Worm (Caenorhabditis elegans) whole organism, late embryonic: Measurements from ENCODE around the gene F29B9.5.
A peak's percentile ranks its signal among the peaks of the same experiment; 100 is the strongest.

Experiments
- C08G9.2 ChIP-seq: sonication (generic microtip); optimal IDR thresholded peaks from 2 replicates; lab custom pipeline; 2016; ENCODE audit warnings: mild to moderate bottlenecking, missing genetic modification characterization, moderate library complexity, missing compliant biosample characterization
- C38D4.7 ChIP-seq: fragments of 200-800 bp; sonication (Bioruptor generic); optimal IDR thresholded peaks from 2 replicates; lab custom pipeline; 2018; ENCODE audit warnings: mild to moderate bottlenecking, missing genetic modification characterization, moderate library complexity, missing compliant biosample characterization
- F13H6.1 ChIP-seq: sonication (generic microtip); optimal IDR thresholded peaks from 2 replicates; lab custom pipeline; 2016; ENCODE audit warnings: missing genetic modification characterization, missing compliant biosample characterization
- K02D7.2 ChIP-seq: sonication (generic microtip); optimal IDR thresholded peaks from 2 replicates; lab custom pipeline; 2017; ENCODE audit warnings: mild to moderate bottlenecking, missing genetic modification characterization, missing compliant biosample characterization
- K09A11.1 ChIP-seq: sonication (generic microtip); optimal IDR thresholded peaks from 2 replicates; lab custom pipeline; 2017; ENCODE audit warnings: antibody characterized with exemption, mild to moderate bottlenecking, missing genetic modification characterization, missing compliant biosample characterization; ENCODE audit not compliant: insufficient read depth
- Y22D7AL.16 ChIP-seq: sonication (generic microtip); optimal IDR thresholded peaks from 2 replicates; lab custom pipeline; 2016; ENCODE audit warnings: missing genetic modification characterization, missing compliant biosample characterization
- ahr-1 ChIP-seq: sonication (generic microtip); optimal IDR thresholded peaks from 2 replicates; lab custom pipeline; 2016; ENCODE audit warnings: missing genetic modification characterization, missing compliant biosample characterization
- ama-1 ChIP-seq: fragments of 150-350 bp; optimal IDR thresholded peaks from 2 replicates; lab custom pipeline; 2014
- ceh-14 ChIP-seq: sonication (generic microtip); optimal IDR thresholded peaks from 2 replicates; lab custom pipeline; 2016; ENCODE audit warnings: missing genotype, missing genetic modification characterization, missing compliant biosample characterization
- ceh-18 ChIP-seq: sonication (generic microtip); optimal IDR thresholded peaks from 2 replicates; lab custom pipeline; 2016; ENCODE audit warnings: missing genetic modification characterization, missing compliant biosample characterization
- ceh-19 ChIP-seq: fragments of 200-800 bp; sonication (Bioruptor generic); optimal IDR thresholded peaks from 2 replicates; lab custom pipeline; 2018; ENCODE audit warnings: mild to moderate bottlenecking, missing genetic modification characterization, missing compliant biosample characterization
- ceh-2 ChIP-seq: sonication (generic microtip); optimal IDR thresholded peaks from 2 replicates; lab custom pipeline; 2016; ENCODE audit warnings: missing genotype, missing genetic modification characterization, missing compliant biosample characterization
- ceh-22 ChIP-seq: sonication (generic microtip); optimal IDR thresholded peaks from 2 replicates; lab custom pipeline; 2017; ENCODE audit warnings: missing biosample characterization, missing genetic modification characterization
- ceh-24 ChIP-seq: sonication (generic microtip); optimal IDR thresholded peaks from 2 replicates; lab custom pipeline; 2016; ENCODE audit warnings: mild to moderate bottlenecking, missing genetic modification characterization, missing compliant biosample characterization
- ceh-30 ChIP-seq: fragments of 150-350 bp; optimal IDR thresholded peaks from 2 replicates; lab custom pipeline; 2014; ENCODE audit warnings: missing biosample characterization, missing genetic modification characterization
- ceh-45 ChIP-seq: fragments of 200-800 bp; sonication (Bioruptor generic); IDR thresholded peaks from 2 replicates; pipeline ENCODE4 v1.3.6; 2022; ENCODE audit warnings: missing genetic modification reagents, missing genetic modification characterization, missing compliant biosample characterization
- ceh-9 ChIP-seq: sonication (generic microtip); optimal IDR thresholded peaks from 2 replicates; lab custom pipeline; 2016; ENCODE audit warnings: mild to moderate bottlenecking, missing genetic modification characterization, inconsistent platforms, missing compliant biosample characterization
- che-1 ChIP-seq: sonication (generic microtip); optimal IDR thresholded peaks from 2 replicates; lab custom pipeline; 2016; ENCODE audit warnings: mild to moderate bottlenecking, missing genetic modification characterization, missing compliant biosample characterization
- dmd-4 ChIP-seq: sonication (generic microtip); optimal IDR thresholded peaks from 2 replicates; lab custom pipeline; 2016; ENCODE audit warnings: borderline replicate concordance, missing genetic modification characterization, missing compliant biosample characterization
- elt-2 ChIP-seq: sonication (generic microtip); optimal IDR thresholded peaks from 2 replicates; lab custom pipeline; 2016; ENCODE audit warnings: missing genetic modification reagents, missing genetic modification characterization, missing compliant biosample characterization
- elt-4 ChIP-seq: sonication (generic microtip); optimal IDR thresholded peaks from 2 replicates; lab custom pipeline; 2016; ENCODE audit warnings: missing genetic modification characterization, missing compliant biosample characterization
- ets-4 ChIP-seq: sonication (generic microtip); optimal IDR thresholded peaks from 2 replicates; lab custom pipeline; 2016; ENCODE audit warnings: missing genetic modification characterization, missing compliant biosample characterization
- eyg-1 ChIP-seq: sonication (generic microtip); optimal IDR thresholded peaks from 2 replicates; lab custom pipeline; 2016; ENCODE audit warnings: missing genotype, missing genetic modification characterization, missing compliant biosample characterization
- fax-1 ChIP-seq: sonication (generic microtip); optimal IDR thresholded peaks from 2 replicates; lab custom pipeline; 2016; ENCODE audit warnings: missing genotype, missing genetic modification characterization, missing compliant biosample characterization
- fkh-6 ChIP-seq: sonication (generic microtip); optimal IDR thresholded peaks from 2 replicates; lab custom pipeline; 2016; ENCODE audit warnings: missing genetic modification characterization, missing compliant biosample characterization
- gmeb-2 ChIP-seq: sonication (generic microtip); optimal IDR thresholded peaks from 2 replicates; lab custom pipeline; 2016; ENCODE audit warnings: missing genetic modification characterization, inconsistent platforms, missing compliant biosample characterization
- hlh-30 ChIP-seq: sonication (generic microtip); optimal IDR thresholded peaks from 2 replicates; lab custom pipeline; 2017; ENCODE audit warnings: antibody characterized with exemption, missing genetic modification characterization, missing compliant biosample characterization; ENCODE audit not compliant: insufficient read depth
- hlh-6 ChIP-seq: sonication (generic microtip); optimal IDR thresholded peaks from 2 replicates; lab custom pipeline; 2016; ENCODE audit warnings: missing genotype, missing genetic modification characterization, missing compliant biosample characterization
- hlh-8 ChIP-seq: sonication (generic microtip); optimal IDR thresholded peaks from 2 replicates; lab custom pipeline; 2016; ENCODE audit warnings: missing genotype, missing genetic modification characterization, missing compliant biosample characterization
- lim-6 ChIP-seq: sonication (generic microtip); optimal IDR thresholded peaks from 2 replicates; lab custom pipeline; 2016; ENCODE audit warnings: missing genetic modification characterization, missing compliant biosample characterization
- lin-11 ChIP-seq: fragments of 200-800 bp; sonication (Bioruptor generic); optimal IDR thresholded peaks from 2 replicates; lab custom pipeline; 2018; ENCODE audit warnings: mild to moderate bottlenecking, missing genetic modification characterization, missing compliant biosample characterization
- mec-3 ChIP-seq: sonication (generic microtip); optimal IDR thresholded peaks from 2 replicates; lab custom pipeline; 2016; ENCODE audit warnings: borderline replicate concordance, missing genetic modification characterization, missing compliant biosample characterization
- nfya-1 ChIP-seq: sonication (generic microtip); optimal IDR thresholded peaks from 2 replicates; lab custom pipeline; 2017; ENCODE audit warnings: missing genetic modification characterization, mild to moderate bottlenecking, missing compliant biosample characterization, antibody characterized with exemption, moderate library complexity
- nhr-232 ChIP-seq: sonication (generic microtip); optimal IDR thresholded peaks from 2 replicates; lab custom pipeline; 2016; ENCODE audit warnings: missing genetic modification characterization, missing compliant biosample characterization
- npax-4 ChIP-seq: sonication (generic microtip); optimal IDR thresholded peaks from 2 replicates; lab custom pipeline; 2016; ENCODE audit warnings: missing genetic modification characterization, missing compliant biosample characterization
- pat-9 ChIP-seq: fragments of 200-800 bp; sonication (Bioruptor generic); optimal IDR thresholded peaks from 2 replicates; lab custom pipeline; 2018; ENCODE audit warnings: mild to moderate bottlenecking, missing genetic modification characterization, moderate library complexity, missing compliant biosample characterization
- pax-1 ChIP-seq: fragments of 150-350 bp; optimal IDR thresholded peaks from 2 replicates; lab custom pipeline; 2014; ENCODE audit warnings: missing biosample characterization, missing genetic modification characterization
- pha-2 ChIP-seq: sonication (generic microtip); optimal IDR thresholded peaks from 2 replicates; lab custom pipeline; 2017; ENCODE audit warnings: mild to moderate bottlenecking, missing genetic modification characterization, missing compliant biosample characterization
- pqm-1 ChIP-seq: sonication (generic microtip); optimal IDR thresholded peaks from 2 replicates; lab custom pipeline; 2016; ENCODE audit warnings: missing genetic modification characterization, missing compliant biosample characterization
- pros-1 ChIP-seq: fragments of 150-350 bp; optimal IDR thresholded peaks from 2 replicates; lab custom pipeline; 2014; ENCODE audit warnings: missing biosample characterization, missing genetic modification reagents, missing genetic modification characterization
- rnt-1 ChIP-seq: sonication (generic microtip); optimal IDR thresholded peaks from 2 replicates; lab custom pipeline; 2016; ENCODE audit warnings: missing genetic modification characterization, missing compliant biosample characterization
- sox-4 ChIP-seq: sonication (generic microtip); optimal IDR thresholded peaks from 2 replicates; lab custom pipeline; 2017; ENCODE audit warnings: mild to moderate bottlenecking, missing genetic modification characterization, inconsistent platforms, missing compliant biosample characterization
- syd-9 ChIP-seq: sonication (generic microtip); optimal IDR thresholded peaks from 2 replicates; lab custom pipeline; 2016; ENCODE audit warnings: mild to moderate bottlenecking, missing genetic modification characterization, moderate library complexity, missing compliant biosample characterization
- ttx-3 ChIP-seq: sonication (generic microtip); optimal IDR thresholded peaks from 2 replicates; lab custom pipeline; 2016; ENCODE audit warnings: missing genetic modification reagents, missing genetic modification characterization, missing compliant biosample characterization
- unc-3 ChIP-seq, 2 experiments: fragments of 200-800 bp in 1 of 2; sonication (Bioruptor generic) in 1 of 2; sonication (generic microtip) in 1 of 2; conservative IDR thresholded peaks in 1 of 2; optimal IDR thresholded peaks in 1 of 2; 2 replicates each; pipeline versions ENCODE4 v1.3.6 to Lab custom; 2016 to 2022; ENCODE audit warnings: missing compliant biosample characterization in 2 of 2, missing genetic modification characterization in 2 of 2, missing genetic modification reagents in 1 of 2
- unc-42 ChIP-seq: sonication (generic microtip); optimal IDR thresholded peaks from 2 replicates; lab custom pipeline; 2016; ENCODE audit warnings: missing genotype, missing genetic modification characterization, missing compliant biosample characterization
- unc-55 ChIP-seq: sonication (generic microtip); optimal IDR thresholded peaks from 2 replicates; lab custom pipeline; 2017; ENCODE audit warnings: missing biosample characterization, missing genetic modification reagents, missing genetic modification characterization
- unc-86 ChIP-seq: sonication (generic microtip); optimal IDR thresholded peaks from 2 replicates; lab custom pipeline; 2016; ENCODE audit warnings: missing genetic modification characterization, missing compliant biosample characterization
- zip-5 ChIP-seq: sonication (generic microtip); optimal IDR thresholded peaks from 2 replicates; lab custom pipeline; 2016; ENCODE audit warnings: missing genetic modification characterization, missing compliant biosample characterization
- ztf-16 ChIP-seq: sonication (generic microtip); optimal IDR thresholded peaks from 2 replicates; lab custom pipeline; 2017; ENCODE audit warnings: missing genetic modification characterization, missing compliant biosample characterization

The F29B9.5 gene

ce11 chrIV:4660151-4661041 lies 8.2 kb downstream of the F29B9.5 start, which contains the start of the genes F29B9.11 and jmjd-1.2:
TSS of gene F29B9.11 (minus strand) at chrIV:4660201.
TSS of gene jmjd-1.2 (plus strand) at chrIV:4660991.
- TF ChIP-seq lin-11 (tag; lab: Kevin White, UChicago) (peak; percentile 10), unc-42 (tag; lab: Kevin White, UChicago) (peak; percentile 83), ztf-16 (tag; lab: Kevin White, UChicago) (peak; percentile 72), F13H6.1 (tag; lab: Kevin White, UChicago) (peak; percentile 96), lim-6 (tag; lab: Kevin White, UChicago) (peak; percentile 91), ttx-3 (peak; percentile 71), C08G9.2 (tag; lab: Kevin White, UChicago) (peak; percentile 99), elt-4 (tag; lab: Kevin White, UChicago) (no peak), ceh-30 (tag; lab: Kevin White, UChicago) (peak; percentile 25), ceh-18 (tag; lab: Kevin White, UChicago) (peak; percentile 86), C38D4.7 (GFP tag; lab: Kevin White, UChicago) (peak; percentile 14), fkh-6 (tag; lab: Kevin White, UChicago) (peak; percentile 79), pat-9 (tag; lab: Kevin White, UChicago) (peak; percentile 23), hlh-8 (tag; lab: Kevin White, UChicago) (peak; percentile 94), dmd-4 (tag; lab: Kevin White, UChicago) (peak; percentile 24), rnt-1 (tag; lab: Kevin White, UChicago) (peak; percentile 97), mec-3 (tag; lab: Kevin White, UChicago) (peak; percentile 82), zip-5 (peak; percentile 99), che-1 (tag; lab: Kevin White, UChicago) (peak; percentile 46), ceh-24 (tag; lab: Kevin White, UChicago) (no peak), syd-9 (tag; lab: Kevin White, UChicago) (peak; percentile 90), ceh-2 (tag; lab: Kevin White, UChicago) (peak; percentile 99), ceh-14 (tag; lab: Kevin White, UChicago) (peak; percentile 95), ahr-1 (tag; lab: Kevin White, UChicago) (peak; percentile 95), ceh-9 (tag; lab: Kevin White, UChicago) (peak; percentile 8), Y22D7AL.16 (tag; lab: Kevin White, UChicago) (peak; percentile 9), elt-2 (tag; lab: Kevin White, UChicago) (peak; percentile 91), npax-4 (tag; lab: Kevin White, UChicago) (no peak), pha-2 (tag; lab: Kevin White, UChicago) (peak; percentile 83), K09A11.1 (tag; lab: Kevin White, UChicago) (no peak), pqm-1 (tag; lab: Kevin White, UChicago) (peak; percentile 92), eyg-1 (tag; lab: Kevin White, UChicago) (peak; percentile 76), nhr-232 (tag; lab: Kevin White, UChicago) (no peak), sox-4 (tag; lab: Kevin White, UChicago) (no peak), hlh-30 (no peak), unc-3 (GFP tag; conservative IDR thresholded peaks at IDR 0.05; lab: Robert Waterston, UW) (no peak), unc-3 (tag; optimal IDR thresholded peaks at IDR 0.05; lab: Kevin White, UChicago) (peak; percentile 72), ceh-22 (tag; lab: Kevin White, UChicago) (no peak), ama-1 (lab: Kevin White, UChicago) (no peak), ceh-45 (GFP tag; lab: Robert Waterston, UW) (0 out of 2 replicates have a peak, but pooled peaks have one; percentile 57), unc-55 (GFP tag; lab: Kevin White, UChicago) (peak; percentile 65), ets-4 (tag; lab: Kevin White, UChicago) (peak; percentile 99), fax-1 (tag; lab: Kevin White, UChicago) (peak; percentile 95), pax-1 (tag; lab: Kevin White, UChicago) (peak; percentile 33), pros-1 (no peak), gmeb-2 (tag; lab: Kevin White, UChicago) (peak; percentile 49), unc-86 (peak; percentile 83), K02D7.2 (tag; lab: Kevin White, UChicago) (no peak), nfya-1 (peak; percentile 59), hlh-6 (peak; percentile 73), ceh-19 (peak; percentile 61)
